Worm (Caenorhabditis elegans) whole organism, L1 larva: Measurements from ENCODE around the gene grl-17.

Experiments used
- C16A3.4 ChIP-seq: fragments of 150-350 bp; optimal IDR thresholded peaks from 2 replicates; lab custom pipeline; 2014; ENCODE audit warnings: missing biosample characterization, missing genetic modification characterization
- C34B4.2 ChIP-seq: sonication (generic microtip); optimal IDR thresholded peaks from 2 replicates; lab custom pipeline; 2017; ENCODE audit warnings: mild to moderate bottlenecking, missing genetic modification characterization, missing compliant biosample characterization
- Y116A8C.19 ChIP-seq: sonication (generic microtip); optimal IDR thresholded peaks from 2 replicates; lab custom pipeline; 2016; ENCODE audit warnings: missing compliant biosample characterization, missing genetic modification characterization, borderline replicate concordance
- aha-1 ChIP-seq: fragments of 150-350 bp; optimal IDR thresholded peaks from 2 replicates; lab custom pipeline; 2014; ENCODE audit warnings: missing biosample characterization, missing genetic modification characterization
- aly-2 ChIP-seq: fragments of 150-350 bp; optimal IDR thresholded peaks from 2 replicates; lab custom pipeline; 2014; ENCODE audit warnings: missing biosample characterization, missing genetic modification characterization
- ama-1 ChIP-seq: fragments of 150-350 bp; optimal IDR thresholded peaks from 2 replicates; lab custom pipeline; 2014
- blmp-1 ChIP-seq: fragments of 150-350 bp; optimal IDR thresholded peaks from 2 replicates; lab custom pipeline; 2014; ENCODE audit warnings: missing biosample characterization, missing genetic modification characterization
- ceh-63 ChIP-seq: fragments of 200-800 bp; sonication (Bioruptor generic); optimal IDR thresholded peaks from 2 replicates; lab custom pipeline; 2018; ENCODE audit warnings: mild to moderate bottlenecking, missing genetic modification characterization, missing compliant biosample characterization
- ceh-82 ChIP-seq, 3 experiments: fragments of 150-350 bp in 1 of 3; sonication (generic microtip) in 2 of 3; optimal IDR thresholded peaks; 2 replicates each; lab custom pipeline; 2014 to 2017; ENCODE audit warnings: missing biosample characterization in 3 of 3, missing genetic modification characterization in 3 of 3
- ces-1 ChIP-seq: fragments of 150-350 bp; optimal IDR thresholded peaks from 2 replicates; lab custom pipeline; 2014; ENCODE audit warnings: missing biosample characterization, missing genetic modification reagents, missing genetic modification characterization
- dpl-1 ChIP-seq, 3 experiments: fragments of 150-350 bp in 2 of 3; sonication (generic microtip) in 1 of 3; optimal IDR thresholded peaks; 2 replicates each; lab custom pipeline; 2014 to 2017; ENCODE audit warnings: missing biosample characterization in 3 of 3, missing genetic modification characterization in 3 of 3, missing genetic modification reagents in 3 of 3
- efl-1 ChIP-seq, 4 experiments: fragments of 150-350 bp; optimal IDR thresholded peaks in 3 of 4; peaks in 1 of 4; 1 replicate in 1 of 4; 2 replicates in 3 of 4; lab custom pipeline; 2014; ENCODE audit warnings: missing biosample characterization in 2 of 4, missing genetic modification characterization in 2 of 4, missing genetic modification reagents in 2 of 4
- efl-3 ChIP-seq: fragments of 200-800 bp; sonication (Bioruptor generic); optimal IDR thresholded peaks from 2 replicates; lab custom pipeline; 2018; ENCODE audit warnings: mild to moderate bottlenecking, missing genetic modification characterization, missing compliant biosample characterization
- egl-13 ChIP-seq: sonication (generic microtip); optimal IDR thresholded peaks from 2 replicates; lab custom pipeline; 2016; ENCODE audit warnings: missing genotype, missing genetic modification reagents, missing genetic modification characterization, missing compliant biosample characterization
- egl-27 ChIP-seq, 2 experiments: fragments of 150-350 bp in 1 of 2; sonication (generic microtip); optimal IDR thresholded peaks; 3 replicates each; lab custom pipeline; 2017 to 2018; ENCODE audit warnings: missing biosample characterization in 2 of 2, missing genetic modification characterization in 2 of 2, missing genetic modification reagents in 2 of 2
- ets-5 ChIP-seq: fragments of 200-800 bp; sonication (Bioruptor generic); IDR thresholded peaks from 2 replicates; pipeline ENCODE4 v1.3.6; 2022; ENCODE audit warnings: missing genetic modification characterization, missing compliant biosample characterization
- fkh-10 ChIP-seq: sonication (generic microtip); optimal IDR thresholded peaks from 2 replicates; lab custom pipeline; 2017; ENCODE audit warnings: missing biosample characterization, missing genetic modification reagents, missing genetic modification characterization
- fkh-8 ChIP-seq: sonication (generic microtip); optimal IDR thresholded peaks from 2 replicates; lab custom pipeline; 2016; ENCODE audit warnings: mild to moderate bottlenecking, missing genetic modification characterization, missing compliant biosample characterization
- fos-1 ChIP-seq: fragments of 150-350 bp; optimal IDR thresholded peaks from 2 replicates; lab custom pipeline; 2014; ENCODE audit warnings: missing biosample characterization, missing genetic modification characterization
- grh-1 ChIP-seq: fragments of 200-800 bp; sonication (Bioruptor generic); IDR thresholded peaks from 2 replicates; pipeline ENCODE4 v1.3.6; 2022; ENCODE audit warnings: missing genetic modification reagents, missing genetic modification characterization, missing compliant biosample characterization
- irx-1 ChIP-seq: sonication (generic microtip); optimal IDR thresholded peaks from 2 replicates; lab custom pipeline; 2016; ENCODE audit warnings: missing genetic modification characterization, missing compliant biosample characterization
- jun-1 ChIP-seq: fragments of 150-350 bp; optimal IDR thresholded peaks from 2 replicates; lab custom pipeline; 2014; ENCODE audit warnings: missing biosample characterization, missing genetic modification reagents, missing genetic modification characterization
- lin-14 ChIP-seq: fragments of 200-800 bp; sonication (Bioruptor generic); optimal IDR thresholded peaks from 2 replicates; lab custom pipeline; 2018; ENCODE audit warnings: mild to moderate bottlenecking, missing genetic modification characterization, moderate library complexity, missing compliant biosample characterization
- lin-15B ChIP-seq: fragments of 150-350 bp; sonication (generic microtip); optimal IDR thresholded peaks from 3 replicates; lab custom pipeline; 2014; ENCODE audit warnings: missing biosample characterization, missing genetic modification characterization
- lin-39 ChIP-seq: fragments of 150-350 bp; optimal IDR thresholded peaks from 2 replicates; lab custom pipeline; 2014; ENCODE audit warnings: missing biosample characterization, missing genetic modification reagents, missing genetic modification characterization
- lsy-2 ChIP-seq, 2 experiments: fragments of 150-350 bp; optimal IDR thresholded peaks; 2 replicates each; lab custom pipeline; 2014; ENCODE audit warnings: missing biosample characterization in 2 of 2, missing genetic modification characterization in 2 of 2
- mab-9 ChIP-seq: fragments of 200-800 bp; sonication (Bioruptor generic); IDR thresholded peaks from 2 replicates; pipeline ENCODE4 v1.3.6; 2022; ENCODE audit warnings: missing genetic modification reagents, missing genetic modification characterization, missing compliant biosample characterization
- mep-1 ChIP-seq: fragments of 150-350 bp; optimal IDR thresholded peaks from 2 replicates; lab custom pipeline; 2014; ENCODE audit warnings: missing biosample characterization, missing genetic modification characterization
- nhr-19 ChIP-seq: fragments of 200-800 bp; sonication (Bioruptor generic); conservative IDR thresholded peaks from 2 replicates; pipeline ENCODE4 v1.3.6; 2022; ENCODE audit warnings: missing genetic modification characterization, missing compliant biosample characterization
- nhr-28 ChIP-seq: fragments of 150-350 bp; optimal IDR thresholded peaks from 2 replicates; lab custom pipeline; 2014; ENCODE audit warnings: missing biosample characterization, missing genetic modification characterization
- nhr-47 ChIP-seq: sonication (generic microtip); optimal IDR thresholded peaks from 2 replicates; lab custom pipeline; 2016; ENCODE audit warnings: mild to moderate bottlenecking, missing genetic modification characterization, moderate library complexity, missing compliant biosample characterization
- nhr-71 ChIP-seq: sonication (generic microtip); optimal IDR thresholded peaks from 2 replicates; lab custom pipeline; 2016; ENCODE audit warnings: mild to moderate bottlenecking, missing genetic modification characterization, moderate library complexity, missing compliant biosample characterization
- nhr-77 ChIP-seq: fragments of 150-350 bp; optimal IDR thresholded peaks from 2 replicates; lab custom pipeline; 2014; ENCODE audit warnings: missing biosample characterization, missing genetic modification characterization
- nhr-84 ChIP-seq: sonication (generic microtip); optimal IDR thresholded peaks from 2 replicates; lab custom pipeline; 2017; ENCODE audit warnings: missing biosample characterization, missing genetic modification characterization
- nhr-85 ChIP-seq: sonication (generic microtip); peaks from one replicate; lab custom pipeline; 2016; ENCODE audit warnings: missing genetic modification characterization, inconsistent platforms, missing compliant biosample characterization
- pag-3 ChIP-seq: sonication (generic microtip); optimal IDR thresholded peaks from 2 replicates; lab custom pipeline; 2017; ENCODE audit warnings: missing genetic modification characterization, mild to moderate bottlenecking, missing compliant biosample characterization, antibody characterized with exemption, borderline replicate concordance; ENCODE audit not compliant: insufficient read depth
- pax-3 ChIP-seq: fragments of 200-800 bp; sonication (Bioruptor generic); optimal IDR thresholded peaks from 2 replicates; lab custom pipeline; 2018; ENCODE audit warnings: mild to moderate bottlenecking, missing genetic modification characterization, moderate library complexity, missing compliant biosample characterization
- snpc-4 ChIP-seq: fragments of 150-350 bp; optimal IDR thresholded peaks from 2 replicates; lab custom pipeline; 2014; ENCODE audit warnings: missing biosample characterization, missing genetic modification characterization
- sup-37 ChIP-seq: fragments of 200-800 bp; sonication (Bioruptor generic); optimal IDR thresholded peaks from 2 replicates; lab custom pipeline; 2018; ENCODE audit warnings: mild to moderate bottlenecking, missing genetic modification characterization, missing compliant biosample characterization
- tbx-2 ChIP-seq: sonication (generic microtip); optimal IDR thresholded peaks from 2 replicates; lab custom pipeline; 2016; ENCODE audit warnings: missing genetic modification characterization, missing compliant biosample characterization
- unc-130 ChIP-seq: fragments of 150-350 bp; optimal IDR thresholded peaks from 2 replicates; lab custom pipeline; 2017; ENCODE audit warnings: missing biosample characterization, missing genetic modification characterization, inconsistent platforms
- unc-30 ChIP-seq: sonication (generic microtip); optimal IDR thresholded peaks from 2 replicates; lab custom pipeline; 2017; ENCODE audit warnings: missing biosample characterization, missing genetic modification characterization
- unc-86 ChIP-seq: sonication (generic microtip); optimal IDR thresholded peaks from 2 replicates; lab custom pipeline; 2016; ENCODE audit warnings: missing genetic modification characterization, missing compliant biosample characterization
- unc-98 ChIP-seq: fragments of 200-800 bp; sonication (Bioruptor generic); IDR thresholded peaks from 2 replicates; pipeline ENCODE4 v1.3.6; 2022; ENCODE audit warnings: missing genetic modification characterization, missing compliant biosample characterization
- vab-15 ChIP-seq: sonication (generic microtip); optimal IDR thresholded peaks from 2 replicates; lab custom pipeline; 2017; ENCODE audit warnings: missing genotype, mild to moderate bottlenecking, missing genetic modification characterization, missing compliant biosample characterization
- xbp-1 ChIP-seq: sonication (generic microtip); optimal IDR thresholded peaks from 2 replicates; lab custom pipeline; 2016; ENCODE audit warnings: missing genetic modification characterization, missing compliant biosample characterization
- zip-4 ChIP-seq: fragments of 200-800 bp; sonication (Bioruptor generic); optimal IDR thresholded peaks from 2 replicates; lab custom pipeline; 2018; ENCODE audit warnings: mild to moderate bottlenecking, missing genetic modification characterization, moderate library complexity, missing compliant biosample characterization
- ztf-11 ChIP-seq, 2 experiments: sonication (generic microtip); optimal IDR thresholded peaks; 2 replicates each; lab custom pipeline; 2016 to 2017; ENCODE audit warnings: missing genetic modification characterization in 2 of 2, missing biosample characterization in 1 of 2, missing compliant biosample characterization in 1 of 2
- ztf-4 ChIP-seq: fragments of 150-350 bp; optimal IDR thresholded peaks from 2 replicates; lab custom pipeline; 2014; ENCODE audit warnings: missing biosample characterization, missing genetic modification characterization

The grl-17 gene

ce11 chrV:13565197-13565596 lies 1.5 kb upstream of the grl-17 start (continued):
- TF ChIP-seq ztf-11 (tag; optimal IDR thresholded peaks at IDR 0.05; lab: Kevin White, UChicago): peak in 1 of 2 experiments; percentile 2
- peak; percentile 59 for TF ChIP-seq sup-37
- peak; percentile 86 for TF ChIP-seq lin-15B (tag; lab: Kevin White, UChicago)
- peak; percentile 80 for TF ChIP-seq irx-1 (tag; lab: Kevin White, UChicago)
- peak; percentile 97 for TF ChIP-seq pag-3 (tag; lab: Kevin White, UChicago)
- TF ChIP-seq jun-1 (tag; lab: Kevin White, UChicago): peak; percentile 76
- TF ChIP-seq ceh-63 (GFP tag; lab: Kevin White, UChicago): no peak
- TF ChIP-seq mep-1 (tag; lab: Kevin White, UChicago): peak; percentile 93
- peak; percentile 86 to 92 for TF ChIP-seq lsy-2 (tag; optimal IDR thresholded peaks at IDR 0.05; lab: Kevin White, UChicago)
- peak; percentile 37; the same call in 1 of the 2 replicates for TF ChIP-seq unc-98 (GFP tag; lab: Robert Waterston, UW)
- TF ChIP-seq nhr-28: no peak
- peak; percentile 7 for TF ChIP-seq lin-39 (tag; lab: Kevin White, UChicago)
- peak; percentile 69 for TF ChIP-seq egl-13 (tag; lab: Kevin White, UChicago)
- TF ChIP-seq dpl-1 (GFP tag; optimal IDR thresholded peaks at IDR 0.05; lab: Kevin White, UChicago): peak; percentile 70 to 92 (median 83)
- TF ChIP-seq snpc-4 (tag; lab: Kevin White, UChicago): peak; percentile 79
- no peak for TF ChIP-seq Y116A8C.19 (tag; lab: Kevin White, UChicago)
- peak; percentile 33 for TF ChIP-seq vab-15 (tag; lab: Kevin White, UChicago)
- TF ChIP-seq C16A3.4 (tag; lab: Kevin White, UChicago): peak; percentile 95
- TF ChIP-seq efl-3 (GFP tag; lab: Kevin White, UChicago): no peak
- TF ChIP-seq efl-1 (optimal IDR thresholded peaks at IDR 0.05; lab: Kevin White, UChicago): peak; percentile 86 to 89
- peak; percentile 81 to 98 for TF ChIP-seq efl-1 (GFP tag; optimal IDR thresholded peaks at IDR 0.05 in 1 of 2; lab: Kevin White, UChicago)
- peak; percentile 84 for TF ChIP-seq grh-1 (GFP tag; lab: Robert Waterston, UW)
- no peak for TF ChIP-seq unc-30 (tag; lab: Kevin White, UChicago)
- no peak for TF ChIP-seq nhr-84 (tag; lab: Kevin White, UChicago)
- TF ChIP-seq ztf-4 (tag; lab: Kevin White, UChicago): peak; percentile 71
- TF ChIP-seq ets-5 (GFP tag; lab: Robert Waterston, UW): no peak
- TF ChIP-seq ama-1 (lab: Kevin White, UChicago): peak; percentile 69
- TF ChIP-seq nhr-47 (tag; lab: Kevin White, UChicago): peak; percentile 90
- peak; percentile 62 for TF ChIP-seq unc-86 (tag; lab: Kevin White, UChicago)
- TF ChIP-seq mab-9 (GFP tag; lab: Robert Waterston, UW): peak; percentile 63
- peak; percentile 90 for TF ChIP-seq blmp-1 (tag; lab: Kevin White, UChicago)
- TF ChIP-seq lin-14: peak; percentile 98
- peak; percentile 36 for TF ChIP-seq aha-1 (tag; lab: Kevin White, UChicago)
- TF ChIP-seq tbx-2 (tag; lab: Kevin White, UChicago): peak; percentile 93
- peak; percentile 90 for TF ChIP-seq unc-130 (tag; lab: Kevin White, UChicago)
- TF ChIP-seq ces-1: no peak
- peak; percentile 96 for TF ChIP-seq nhr-85 (tag; lab: Kevin White, UChicago)
- TF ChIP-seq fkh-8: peak; percentile 77
- TF ChIP-seq fkh-10 (GFP tag; lab: Kevin White, UChicago): peak; percentile 24
- peak; percentile 67 for TF ChIP-seq aly-2
- peak; percentile 56 for TF ChIP-seq zip-4 (GFP tag; lab: Kevin White, UChicago)
- TF ChIP-seq nhr-77: peak; percentile 85
- TF ChIP-seq ceh-82 (tag; optimal IDR thresholded peaks at IDR 0.05; lab: Kevin White, UChicago): peak; percentile 41 to 80 (median 69)
- peak; percentile 88 for TF ChIP-seq xbp-1 (tag; lab: Kevin White, UChicago)
- TF ChIP-seq fos-1: peak; percentile 88
- peak; percentile 97 for TF ChIP-seq nhr-71 (tag; lab: Kevin White, UChicago)
- peak; percentile 93 for TF ChIP-seq pax-3 (tag; lab: Kevin White, UChicago)
- TF ChIP-seq nhr-19 (GFP tag; lab: Robert Waterston, UW): peak; percentile 94
- TF ChIP-seq C34B4.2: no peak
- no peak for TF ChIP-seq egl-27 (tag; optimal IDR thresholded peaks at IDR 0.05; lab: Kevin White, UChicago)
